Fruit fly (Drosophila melanogaster) Kc167 (cell line): ENCODE measurements around the gene Orct2.

Source experiments
- Myc ChIP-seq: fragments of >200 bp; optimal IDR thresholded peaks from 2 replicates; lab custom pipeline; 2017; ENCODE audit warnings: missing external identifiers
- Sin3A ChIP-seq: fragments of >200 bp; optimal IDR thresholded peaks from 2 replicates; lab custom pipeline; 2018; ENCODE audit warnings: missing external identifiers
- h ChIP-seq: fragments of >200 bp; optimal IDR thresholded peaks from 3 replicates; lab custom pipeline; 2018; ENCODE audit warnings: missing external identifiers
- insv ChIP-seq: fragments of >200 bp; optimal IDR thresholded peaks from 3 replicates; lab custom pipeline; 2018; ENCODE audit warnings: missing external identifiers
- psq ChIP-seq: fragments of >200 bp; optimal IDR thresholded peaks from 2 replicates; lab custom pipeline; 2017; ENCODE audit warnings: missing external identifiers
- ttk ChIP-seq: sonication (Bioruptor generic); optimal IDR thresholded peaks from 2 replicates; lab custom pipeline; 2017; ENCODE audit warnings: missing external identifiers

Orct2 gene

dm6 chr3R:24284164-24284563 is 11.3 kb downstream of the Orct2 start:
- TF ChIP-seq psq (lab: Kevin White, UChicago) (no peak), ttk (no peak), insv (no peak), Myc (lab: Kevin White, UChicago) (no peak), h (lab: Kevin White, UChicago) (no peak), Sin3A (lab: Kevin White, UChicago) (no peak)

DNA sequence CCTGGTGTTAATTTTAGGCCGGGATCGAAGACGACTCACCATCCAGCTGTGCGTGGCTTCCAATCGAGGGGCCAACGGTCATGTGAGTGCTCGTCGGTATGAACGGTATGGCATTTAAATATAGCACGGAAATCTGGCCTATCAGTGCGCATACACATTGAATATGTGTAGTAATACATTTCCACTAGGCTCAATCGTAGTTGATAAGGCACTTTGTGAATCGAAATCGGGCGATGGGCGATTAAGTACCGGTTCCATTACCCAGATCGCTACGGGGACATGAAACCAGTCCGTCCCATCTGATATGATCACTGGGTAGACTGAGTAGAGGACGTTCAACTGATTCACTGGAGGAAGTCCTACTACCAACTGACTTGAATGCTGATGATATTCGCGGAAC is 12.6 kb downstream of the Orct2 start:
- no peak for TF ChIP-seq ttk
- no peak for TF ChIP-seq Sin3A (lab: Kevin White, UChicago)

DNA sequence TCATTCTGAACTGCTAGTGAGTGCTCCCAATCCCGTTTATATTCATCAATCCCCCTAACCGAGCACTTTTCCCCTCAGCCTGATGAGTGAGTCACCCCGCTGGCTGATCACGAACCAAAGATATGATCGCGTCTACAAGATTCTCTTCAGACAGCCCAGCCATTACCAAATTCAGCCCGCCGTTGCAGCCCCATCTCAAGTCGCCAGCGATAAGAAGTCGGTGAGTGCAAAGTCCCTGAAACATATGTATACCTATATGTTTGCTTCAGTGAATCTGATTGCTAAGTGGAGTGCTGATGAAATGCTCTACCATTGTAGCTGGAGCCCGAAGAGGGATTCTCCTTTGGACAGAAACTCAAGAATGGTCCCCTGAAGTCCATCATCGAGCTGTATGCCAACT is 14.3 kb downstream of the Orct2 start:
- TF ChIP-seq Sin3A (lab: Kevin White, UChicago) (no peak), h (lab: Kevin White, UChicago) (no peak), insv (no peak), psq (lab: Kevin White, UChicago) (no peak), ttk (no peak), Myc (lab: Kevin White, UChicago) (no peak)

DNA sequence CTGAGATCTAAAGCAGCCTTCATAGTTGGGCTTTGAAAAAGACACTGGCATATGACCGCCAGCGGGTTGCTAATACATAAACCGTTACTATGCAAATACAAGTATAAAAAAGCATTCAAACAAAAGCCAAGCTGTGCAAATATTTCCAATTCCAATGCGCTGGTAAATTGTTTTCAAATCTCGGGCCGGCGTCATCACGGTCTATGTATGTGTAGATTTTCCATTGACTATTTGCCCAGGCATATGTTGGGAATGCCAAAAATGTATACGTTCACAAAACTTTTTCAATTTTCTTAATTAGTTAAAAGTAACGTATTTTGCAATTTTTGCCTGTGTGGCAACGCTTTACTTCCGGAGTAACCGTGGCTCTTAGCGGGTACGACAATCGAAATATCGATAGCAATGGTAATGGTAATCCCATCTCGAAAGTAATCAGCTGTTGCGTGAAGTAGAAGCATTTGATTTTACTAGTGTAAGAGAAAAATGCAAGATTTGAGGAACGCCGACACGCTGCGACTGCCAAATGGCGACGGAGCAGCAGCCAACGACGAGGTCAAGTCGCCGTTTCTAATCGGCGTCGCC is 17.0 kb downstream of the Orct2 start, which contains the start of the genes CG34290 and Uck:
Gene CG34290, minus strand, starts transcription at position 51 of the 582 bp plus-strand sequence.
Gene Uck, plus strand, starts transcription at position 405 of the 582 bp plus-strand sequence.
- TF ChIP-seq Myc (lab: Kevin White, UChicago) (no peak), insv (no peak), h (lab: Kevin White, UChicago) (no peak), ttk (no peak), psq (lab: Kevin White, UChicago) (no peak), Sin3A (lab: Kevin White, UChicago) (no peak)

DNA sequence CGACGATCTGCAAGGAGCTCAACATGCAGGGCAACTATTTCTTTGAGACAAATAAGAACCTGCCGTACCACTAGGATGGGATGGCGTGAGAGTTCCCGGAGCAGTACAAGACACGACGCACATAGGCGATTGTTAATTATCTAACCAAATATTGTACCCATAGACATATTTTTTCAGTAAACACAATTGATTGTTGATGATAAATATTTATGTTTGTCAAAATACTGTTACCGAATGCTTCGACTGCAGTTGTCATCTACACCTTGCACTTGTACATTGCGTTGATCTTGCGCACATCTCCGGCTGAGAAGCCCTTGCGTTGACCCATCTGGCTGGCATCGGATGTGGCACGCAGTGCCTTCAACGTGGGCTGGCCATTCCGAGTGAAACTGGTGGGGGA is 20.3 kb downstream of the Orct2 start:
- TF ChIP-seq Sin3A (lab: Kevin White, UChicago) (no peak), insv (no peak), h (lab: Kevin White, UChicago) (no peak), ttk (no peak), Myc (lab: Kevin White, UChicago) (no peak), psq (lab: Kevin White, UChicago) (no peak)

- no peak for TF ChIP-seq h (lab: Kevin White, UChicago)
- no peak for TF ChIP-seq insv
- TF ChIP-seq Sin3A (lab: Kevin White, UChicago), result no peak
Observed at dm6 chr3R:24294299-24294698, 21.5 kb downstream of the Orct2 start, which contains the start of gene CG5715. CG5715 (minus strand) TSS chr3R:24294399.

dm6 chr3R:24294784-24295555 is 22.1 kb downstream of the Orct2 start, which contains the start of gene crb:
crb (plus strand) TSS chr3R:24295078.
- TF ChIP-seq psq (lab: Kevin White, UChicago) (no peak), Sin3A (lab: Kevin White, UChicago) (no peak), insv (no peak), h (lab: Kevin White, UChicago) (no peak), Myc (lab: Kevin White, UChicago) (no peak), ttk (no peak)

DNA sequence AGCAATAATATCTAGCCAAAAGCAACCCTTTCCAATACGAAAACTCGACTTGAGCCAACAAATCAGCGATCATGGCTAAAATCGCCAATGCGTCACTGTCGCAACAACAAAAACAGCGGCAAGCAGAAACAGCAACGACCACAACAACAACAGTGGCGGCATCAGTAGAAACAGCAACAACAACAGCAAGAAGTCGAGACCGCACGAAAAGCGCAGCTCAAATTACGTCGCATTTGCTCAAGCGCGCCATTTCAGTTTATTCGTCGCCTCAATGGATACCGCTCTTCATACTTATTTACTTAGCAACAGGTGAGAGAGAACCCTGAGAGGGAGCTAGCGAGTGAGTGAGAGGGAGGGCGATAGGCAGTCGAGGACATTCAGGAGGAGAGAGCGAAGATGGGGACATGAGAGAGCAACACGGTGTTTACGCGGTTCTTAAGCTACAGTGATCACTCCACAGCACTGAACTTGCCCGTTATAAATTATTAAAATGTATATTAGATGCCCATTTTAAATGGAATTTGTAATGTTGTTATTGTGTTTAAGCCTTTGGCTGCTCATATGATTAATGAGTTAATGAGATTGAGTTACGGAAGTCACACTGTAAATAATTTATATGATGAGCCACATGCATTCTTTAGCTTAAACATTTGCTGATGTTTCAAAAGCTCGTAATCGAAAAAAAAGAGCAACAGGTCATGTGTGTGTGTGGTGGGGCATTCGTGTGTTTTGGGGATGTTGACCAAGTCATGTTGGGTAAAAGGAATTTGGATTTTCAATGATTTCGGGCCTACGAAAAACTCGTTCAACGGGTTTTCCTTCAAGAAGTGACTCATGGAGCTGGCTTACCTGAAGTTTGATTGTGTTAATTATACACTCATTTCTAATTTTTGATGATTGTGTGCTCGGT is 23.0 kb downstream of the Orct2 start:
- TF ChIP-seq ttk, result no peak
- no peak for TF ChIP-seq insv
- TF ChIP-seq psq (lab: Kevin White, UChicago), result no peak
- no peak for TF ChIP-seq Sin3A (lab: Kevin White, UChicago)
- no peak for TF ChIP-seq h (lab: Kevin White, UChicago)
- no peak for TF ChIP-seq Myc (lab: Kevin White, UChicago)

DNA sequence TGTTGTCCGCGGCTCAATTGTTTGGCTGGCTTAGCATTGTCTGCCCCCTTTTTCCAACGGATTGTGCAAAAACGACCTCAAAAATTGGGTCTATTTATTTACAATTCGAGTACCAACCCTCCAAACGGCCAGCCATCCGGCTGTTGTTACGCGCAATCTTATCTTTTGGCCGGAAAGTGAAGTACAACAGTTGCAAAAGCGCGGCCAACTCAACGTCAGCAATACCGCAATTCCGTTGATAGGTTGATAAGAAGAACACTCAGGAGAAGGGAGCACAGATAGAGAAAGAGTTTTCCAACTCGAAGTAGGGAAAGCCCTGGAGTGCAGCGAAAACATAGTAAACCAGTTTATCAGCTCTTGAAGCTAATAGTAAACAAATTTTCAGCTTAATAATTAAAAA is 24.1 kb downstream of the Orct2 start:
- TF ChIP-seq Myc (lab: Kevin White, UChicago), result no peak
- TF ChIP-seq insv, result no peak
- TF ChIP-seq Sin3A (lab: Kevin White, UChicago), result no peak
- TF ChIP-seq ttk, result no peak
- no peak for TF ChIP-seq h (lab: Kevin White, UChicago)
- TF ChIP-seq psq (lab: Kevin White, UChicago), result no peak

DNA sequence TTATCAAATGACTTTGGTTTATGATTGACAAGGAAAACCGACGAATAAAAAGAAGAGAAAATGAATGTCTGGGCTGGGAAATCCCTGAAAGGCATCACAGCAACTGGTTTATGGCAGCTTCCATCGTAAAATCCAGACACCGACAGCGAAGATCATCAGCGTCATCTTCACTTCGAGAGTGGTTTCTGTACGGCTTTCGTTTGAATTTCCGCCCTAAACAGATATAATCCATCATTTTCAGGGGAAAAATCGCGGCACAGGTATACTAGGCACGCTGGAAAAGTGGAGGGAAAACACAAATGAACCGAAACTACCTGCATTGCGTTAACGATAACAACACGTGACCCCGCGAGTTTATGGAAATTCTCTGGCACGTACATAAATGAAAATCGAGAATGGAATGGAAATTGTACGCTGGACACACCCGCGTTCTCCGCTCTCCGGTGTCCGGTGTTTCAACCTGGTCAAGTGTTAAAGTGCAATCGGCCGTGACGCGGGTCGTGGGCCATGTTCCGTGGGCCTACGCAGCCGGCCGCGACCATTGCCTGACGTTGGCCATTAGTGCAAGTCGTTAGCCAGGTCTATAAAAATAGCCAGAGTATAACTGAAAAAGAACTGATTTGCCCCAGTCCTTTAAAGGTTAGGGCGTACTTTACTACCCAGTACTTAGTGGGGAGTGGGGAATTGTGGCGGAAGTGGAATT is 24.8 kb downstream of the Orct2 start:
- TF ChIP-seq Myc (lab: Kevin White, UChicago) (no peak), psq (lab: Kevin White, UChicago) (no peak), h (lab: Kevin White, UChicago) (no peak), Sin3A (lab: Kevin White, UChicago) (no peak), ttk (no peak), insv (no peak)

DNA sequence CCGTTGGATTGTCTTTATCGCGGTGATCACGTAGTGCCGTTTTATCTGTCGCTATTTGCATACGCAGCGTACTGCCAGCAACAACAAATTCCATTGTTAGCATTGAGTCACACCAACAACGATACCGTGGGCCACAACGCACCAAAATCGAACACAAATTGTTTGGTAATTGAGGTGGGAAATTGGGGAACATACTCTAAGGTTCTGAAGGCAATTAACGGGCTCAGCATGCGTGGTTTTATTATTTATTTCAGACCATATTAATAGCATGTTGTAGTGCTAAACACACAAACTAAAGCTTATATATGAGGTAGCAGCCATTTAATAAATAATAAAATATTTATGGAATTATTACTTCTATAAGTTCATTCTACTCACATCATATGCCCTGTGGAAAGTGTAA is 25.7 kb downstream of the Orct2 start:
- TF ChIP-seq insv (no peak), Sin3A (lab: Kevin White, UChicago) (no peak), Myc (lab: Kevin White, UChicago) (no peak), h (lab: Kevin White, UChicago) (no peak), ttk (no peak), psq (lab: Kevin White, UChicago) (no peak)
